Fruit fly (Drosophila melanogaster) whole organism, wandering third instar larva: ENCODE results near the gene CG9257.

Source experiments
- GATAd ChIP-seq: sonication (Bioruptor generic); optimal IDR thresholded peaks from 2 replicates; lab custom pipeline; 2016; ENCODE audit warnings: missing biosample characterization, missing genetic modification characterization
- Myc ChIP-seq: fragments of >200 bp; optimal IDR thresholded peaks from 2 replicates; lab custom pipeline; 2017
- psq ChIP-seq: fragments of 200-800 bp; sonication (Bioruptor generic); optimal IDR thresholded peaks from 3 replicates; lab custom pipeline; 2017; ENCODE audit warnings: missing biosample characterization, mild to moderate bottlenecking, missing genetic modification characterization, moderate library complexity
- sv ChIP-seq: fragments of 200-800 bp; sonication (Bioruptor generic); optimal IDR thresholded peaks from 3 replicates; lab custom pipeline; 2016; ENCODE audit warnings: missing biosample characterization, missing genetic modification characterization
- usp ChIP-seq: fragments of >200 bp; optimal IDR thresholded peaks from 2 replicates; lab custom pipeline; 2017; ENCODE audit warnings: missing biosample characterization, missing genetic modification characterization

dm6 chr2L:21069776-21070175 lies 32.8 kb upstream of the CG9257 start:
- TF ChIP-seq GATAd = no peak
- no peak for TF ChIP-seq usp (GFP tag; lab: Kevin White, UChicago)
- TF ChIP-seq Myc = no peak
- TF ChIP-seq psq = no peak
- TF ChIP-seq sv (GFP tag; lab: Kevin White, UChicago) = no peak
